Worm (Caenorhabditis elegans) whole organism, young adult: ENCODE data around the gene gcy-32.

Source experiments
- B0019.2 ChIP-seq: fragments of 200-800 bp; sonication (Bioruptor generic); conservative IDR thresholded peaks from 2 replicates; pipeline ENCODE4 v1.3.6; 2022; ENCODE audit warnings: missing genetic modification reagents, missing genetic modification characterization, missing compliant biosample characterization
- C06A6.2 ChIP-seq: fragments of 200-800 bp; sonication (Bioruptor generic); conservative IDR thresholded peaks from 2 replicates; pipeline ENCODE4 v1.3.6; 2022; ENCODE audit warnings: missing genetic modification characterization, missing compliant biosample characterization
- C17E4.6 ChIP-seq: fragments of 200-800 bp; sonication (Bioruptor generic); IDR thresholded peaks from 2 replicates; pipeline ENCODE4 v1.3.6; 2022; ENCODE audit warnings: missing genetic modification reagents, missing genetic modification characterization, missing compliant biosample characterization
- F33H1.4 ChIP-seq: fragments of 200-800 bp; sonication (Bioruptor generic); IDR thresholded peaks from 2 replicates; pipeline ENCODE4 v1.3.6; 2022; ENCODE audit warnings: missing genetic modification reagents, missing genetic modification characterization, missing compliant biosample characterization
- F37B4.10 ChIP-seq: fragments of 200-800 bp; sonication (Bioruptor generic); IDR thresholded peaks from 2 replicates; pipeline ENCODE4 v1.3.6; 2022; ENCODE audit warnings: missing genetic modification characterization, missing compliant biosample characterization
- F57C9.4 ChIP-seq: sonication (generic microtip); optimal IDR thresholded peaks from 2 replicates; lab custom pipeline; 2017; ENCODE audit warnings: mild to moderate bottlenecking, missing genetic modification characterization, missing compliant biosample characterization
- K11D2.4 ChIP-seq: fragments of 200-800 bp; sonication (Bioruptor generic); IDR thresholded peaks from 2 replicates; pipeline ENCODE4 v1.3.6; 2022; ENCODE audit warnings: missing genetic modification reagents, missing genetic modification characterization, missing compliant biosample characterization
- Y56A3A.18 ChIP-seq: fragments of 200-800 bp; sonication (Bioruptor generic); IDR thresholded peaks from 2 replicates; pipeline ENCODE4 v1.3.6; 2022; ENCODE audit warnings: missing genetic modification reagents, missing genetic modification characterization, missing compliant biosample characterization
- Y79H2A.3 ChIP-seq: fragments of 200-800 bp; sonication (Bioruptor generic); conservative IDR thresholded peaks from 2 replicates; pipeline ENCODE4 v1.3.6; 2022; ENCODE audit warnings: missing genetic modification reagents, missing genetic modification characterization, missing compliant biosample characterization
- ZK185.1 ChIP-seq: sonication (generic microtip); optimal IDR thresholded peaks from 2 replicates; lab custom pipeline; 2016; ENCODE audit warnings: mild to moderate bottlenecking, missing genetic modification characterization, missing compliant biosample characterization; ENCODE audit not compliant: poor library complexity, severe bottlenecking
- akir-1 ChIP-seq: fragments of 200-800 bp; sonication (Bioruptor generic); optimal IDR thresholded peaks from 2 replicates; lab custom pipeline; 2018; ENCODE audit warnings: mild to moderate bottlenecking, missing genetic modification characterization, moderate library complexity, missing compliant biosample characterization
- attf-3 ChIP-seq: fragments of 200-800 bp; sonication (Bioruptor generic); conservative IDR thresholded peaks from 2 replicates; pipeline ENCODE4 v1.3.6; 2022; ENCODE audit warnings: missing genetic modification reagents, missing genetic modification characterization, missing compliant biosample characterization
- attf-6 ChIP-seq: fragments of 200-800 bp; sonication (Bioruptor generic); IDR thresholded peaks from 2 replicates; pipeline ENCODE4 v1.3.6; 2022; ENCODE audit warnings: missing genetic modification reagents, missing genetic modification characterization, missing compliant biosample characterization
- bed-1 ChIP-seq: fragments of 200-800 bp; sonication (Bioruptor generic); IDR thresholded peaks from 2 replicates; pipeline ENCODE4 v1.3.6; 2022; ENCODE audit warnings: missing genetic modification reagents, missing genetic modification characterization, missing compliant biosample characterization
- bed-2 ChIP-seq: fragments of 200-800 bp; sonication (Bioruptor generic); IDR thresholded peaks from 2 replicates; pipeline ENCODE4 v1.3.6; 2022; ENCODE audit warnings: missing genetic modification reagents, missing genetic modification characterization, missing compliant biosample characterization
- cebp-1 ChIP-seq, 2 experiments: fragments of 200-800 bp in 1 of 2; sonication (Bioruptor generic) in 1 of 2; sonication (generic microtip) in 1 of 2; IDR thresholded peaks in 1 of 2; optimal IDR thresholded peaks in 1 of 2; 2 replicates each; pipeline versions ENCODE4 v1.3.6 to Lab custom; 2017 to 2022; ENCODE audit warnings: missing compliant biosample characterization in 2 of 2, missing genetic modification characterization in 2 of 2, mild to moderate bottlenecking in 1 of 2, missing genetic modification reagents in 1 of 2, moderate library complexity in 1 of 2
- cebp-2 ChIP-seq: fragments of 200-800 bp; sonication (Bioruptor generic); IDR thresholded peaks from 2 replicates; pipeline ENCODE4 v1.3.6; 2022; ENCODE audit warnings: missing genetic modification characterization, missing compliant biosample characterization
- ceh-40 ChIP-seq: fragments of 200-800 bp; sonication (Bioruptor generic); IDR thresholded peaks from 2 replicates; pipeline ENCODE4 v1.3.6; 2022; ENCODE audit warnings: missing genetic modification characterization, missing compliant biosample characterization
- dpl-1 ChIP-seq: fragments of 150-350 bp; optimal IDR thresholded peaks from 2 replicates; lab custom pipeline; 2014; ENCODE audit warnings: missing biosample characterization, missing genetic modification reagents, missing genetic modification characterization
- ets-4 ChIP-seq: fragments of 200-800 bp; sonication (Bioruptor generic); optimal IDR thresholded peaks from 2 replicates; lab custom pipeline; 2018; ENCODE audit warnings: mild to moderate bottlenecking, missing genetic modification characterization, missing compliant biosample characterization
- hmg-1.2 ChIP-seq: fragments of 200-800 bp; sonication (Bioruptor generic); IDR thresholded peaks from 2 replicates; pipeline ENCODE4 v1.3.6; 2022; ENCODE audit warnings: missing genetic modification reagents, missing genetic modification characterization, missing compliant biosample characterization
- hmg-20 ChIP-seq: fragments of 200-800 bp; sonication (Bioruptor generic); IDR thresholded peaks from 2 replicates; pipeline ENCODE4 v1.3.6; 2022; ENCODE audit warnings: missing genetic modification reagents, missing genetic modification characterization, missing compliant biosample characterization
- hrde-1 ChIP-seq: sonication (generic microtip); optimal IDR thresholded peaks from 2 replicates; lab custom pipeline; 2016; ENCODE audit warnings: missing genetic modification characterization, mild to moderate bottlenecking, missing compliant biosample characterization, moderate library complexity, missing genotype, missing genetic modification reagents, borderline replicate concordance
- hsf-1 ChIP-seq: fragments of 200-800 bp; sonication (Bioruptor generic); IDR thresholded peaks from 2 replicates; pipeline ENCODE4 v1.3.6; 2022; ENCODE audit warnings: missing genetic modification reagents, missing genetic modification characterization, missing compliant biosample characterization
- lag-1 ChIP-seq: fragments of 200-800 bp; sonication (Bioruptor generic); IDR thresholded peaks from 2 replicates; pipeline ENCODE4 v1.3.6; 2022; ENCODE audit warnings: missing genetic modification reagents, missing genetic modification characterization, missing compliant biosample characterization
- let-607 ChIP-seq, 2 experiments: fragments of 200-800 bp in 1 of 2; sonication (Bioruptor generic) in 1 of 2; sonication (generic microtip) in 1 of 2; optimal IDR thresholded peaks; 2 replicates each; lab custom pipeline; 2016 to 2018; ENCODE audit warnings: mild to moderate bottlenecking in 2 of 2, missing compliant biosample characterization in 2 of 2, missing genetic modification characterization in 2 of 2, moderate library complexity in 2 of 2, missing genotype in 1 of 2
- lin-26 ChIP-seq: fragments of 200-800 bp; sonication (Bioruptor generic); IDR thresholded peaks from 2 replicates; pipeline ENCODE4 v1.3.6; 2022; ENCODE audit warnings: missing genetic modification reagents, missing genetic modification characterization, missing compliant biosample characterization
- lin-54 ChIP-seq: fragments of 200-800 bp; sonication (Bioruptor generic); optimal IDR thresholded peaks from 2 replicates; lab custom pipeline; 2018; ENCODE audit warnings: mild to moderate bottlenecking, missing genetic modification characterization, missing compliant biosample characterization
- lir-1 ChIP-seq: fragments of 200-800 bp; sonication (Bioruptor generic); conservative IDR thresholded peaks from 2 replicates; pipeline ENCODE4 v1.3.6; 2022; ENCODE audit warnings: missing genetic modification reagents, missing genetic modification characterization, missing compliant biosample characterization
- mcd-1 ChIP-seq: fragments of 200-800 bp; sonication (Bioruptor generic); IDR thresholded peaks from 2 replicates; pipeline ENCODE4 v1.3.6; 2022; ENCODE audit warnings: missing genetic modification reagents, missing genetic modification characterization, missing compliant biosample characterization
- nfya-2 ChIP-seq: fragments of 200-800 bp; sonication (Bioruptor generic); IDR thresholded peaks from 2 replicates; pipeline ENCODE4 v1.3.6; 2022; ENCODE audit warnings: missing genetic modification reagents, missing genetic modification characterization, missing compliant biosample characterization
- nfyb-1 ChIP-seq: fragments of 200-800 bp; sonication (Bioruptor generic); IDR thresholded peaks from 2 replicates; pipeline ENCODE4 v1.3.6; 2022; ENCODE audit warnings: missing genetic modification reagents, missing genetic modification characterization, missing compliant biosample characterization
- nhr-179 ChIP-seq: sonication (generic microtip); optimal IDR thresholded peaks from 2 replicates; lab custom pipeline; 2016; ENCODE audit warnings: mild to moderate bottlenecking, missing genetic modification characterization, missing compliant biosample characterization
- nhr-80 ChIP-seq: sonication (generic microtip); optimal IDR thresholded peaks from 2 replicates; lab custom pipeline; 2016; ENCODE audit warnings: missing genetic modification characterization, missing compliant biosample characterization
- pbrm-1 ChIP-seq: fragments of 200-800 bp; sonication (Bioruptor generic); IDR thresholded peaks from 2 replicates; pipeline ENCODE4 v1.3.6; 2022; ENCODE audit warnings: missing genetic modification reagents, missing genetic modification characterization, missing compliant biosample characterization
- pha-4 ChIP-seq: fragments of 150-350 bp; sonication (generic microtip); optimal IDR thresholded peaks from 2 replicates; lab custom pipeline; 2014; ENCODE audit warnings: missing biosample characterization, missing genetic modification reagents, missing genetic modification characterization
- sdz-38 ChIP-seq: sonication (generic microtip); optimal IDR thresholded peaks from 2 replicates; lab custom pipeline; 2016; ENCODE audit warnings: missing genotype, missing genetic modification characterization, missing compliant biosample characterization
- sea-2 ChIP-seq: fragments of 200-800 bp; sonication (Bioruptor generic); IDR thresholded peaks from 2 replicates; pipeline ENCODE4 v1.3.6; 2022; ENCODE audit warnings: missing genetic modification characterization, missing compliant biosample characterization
- snpc-1.3 ChIP-seq: sonication (generic microtip); optimal IDR thresholded peaks from 2 replicates; lab custom pipeline; 2017; ENCODE audit warnings: missing genetic modification characterization, mild to moderate bottlenecking, missing compliant biosample characterization, antibody characterized with exemption, moderate library complexity, missing genotype, missing genetic modification reagents; ENCODE audit not compliant: insufficient read depth
- somi-1 ChIP-seq: fragments of 200-800 bp; sonication (Bioruptor generic); optimal IDR thresholded peaks from 2 replicates; lab custom pipeline; 2018; ENCODE audit warnings: mild to moderate bottlenecking, missing genetic modification characterization, missing compliant biosample characterization
- tbp1 ChIP-seq: fragments of 200-800 bp; sonication (Bioruptor generic); optimal IDR thresholded peaks from 2 replicates; lab custom pipeline; 2018; ENCODE audit warnings: mild to moderate bottlenecking, missing genetic modification characterization, missing compliant biosample characterization
- tlf-1 ChIP-seq: fragments of 200-800 bp; sonication (Bioruptor generic); optimal IDR thresholded peaks from 2 replicates; lab custom pipeline; 2018; ENCODE audit warnings: mild to moderate bottlenecking, missing genetic modification characterization, missing compliant biosample characterization
- unc-130 ChIP-seq: sonication (generic microtip); optimal IDR thresholded peaks from 2 replicates; lab custom pipeline; 2016; ENCODE audit warnings: missing genetic modification reagents, missing genetic modification characterization, missing compliant biosample characterization
- ztf-25 ChIP-seq: fragments of 200-800 bp; sonication (Bioruptor generic); IDR thresholded peaks from 2 replicates; pipeline ENCODE4 v1.3.6; 2022; ENCODE audit warnings: missing genetic modification reagents, missing genetic modification characterization, missing compliant biosample characterization
- ztf-26 ChIP-seq: sonication (generic microtip); optimal IDR thresholded peaks from 2 replicates; lab custom pipeline; 2017; ENCODE audit warnings: missing genetic modification characterization, missing compliant biosample characterization
- ztf-28 ChIP-seq: fragments of 200-800 bp; sonication (Bioruptor generic); IDR thresholded peaks from 2 replicates; pipeline ENCODE4 v1.3.6; 2022; ENCODE audit warnings: missing genetic modification reagents, missing genetic modification characterization, missing compliant biosample characterization

Gene gcy-32

DNA sequence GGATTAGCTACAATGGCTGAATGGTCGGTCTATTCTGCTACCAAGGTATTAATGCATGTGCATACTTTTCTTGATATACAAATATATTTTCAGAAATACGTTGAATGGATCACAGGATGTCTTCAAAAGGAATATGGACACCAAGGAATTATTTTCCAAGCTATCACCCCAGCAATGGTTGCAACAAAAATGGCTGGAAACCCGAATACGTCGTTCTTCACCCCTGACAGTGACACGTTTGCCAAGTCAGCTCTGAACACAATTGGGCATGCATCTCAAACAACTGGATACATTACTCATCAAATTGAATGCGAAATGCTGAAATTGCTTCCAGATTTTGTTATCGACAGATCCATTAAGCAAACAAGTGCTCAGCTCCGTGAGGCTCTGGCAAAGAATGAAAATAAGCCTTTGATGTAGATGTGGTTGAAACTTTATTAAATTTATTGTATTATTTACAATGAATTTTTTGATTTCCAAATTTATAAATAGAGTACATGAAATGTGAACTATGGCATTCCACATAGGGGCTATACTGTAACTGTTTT, 7.7 kb downstream of the gcy-32 start (continued):
- peak; percentile 73 for TF ChIP-seq lir-1 (GFP tag; lab: Robert Waterston, UW)
- peak; percentile 71 for TF ChIP-seq tbp1 (GFP tag; lab: Kevin White, UChicago)
- 0 out of 2 replicates have a peak, but pooled peaks have one; percentile 6 for TF ChIP-seq ztf-25
- TF ChIP-seq lag-1 (GFP tag; lab: Robert Waterston, UW) = 0 out of 2 replicates have a peak, but pooled peaks have one; percentile 69
- no peak for TF ChIP-seq sdz-38
- peak; percentile 63 for TF ChIP-seq lin-54
- TF ChIP-seq snpc-1.3 (tag; lab: Kevin White, UChicago) = no peak
- TF ChIP-seq ets-4 (GFP tag; lab: Kevin White, UChicago) = peak; percentile 81
- 0 out of 2 replicates have a peak, but pooled peaks have one; percentile 58 for TF ChIP-seq cebp-2 (GFP tag; lab: Robert Waterston, UW)
- TF ChIP-seq akir-1 (GFP tag; lab: Kevin White, UChicago) = no peak
- peak; percentile 88 for TF ChIP-seq somi-1
- 0 out of 2 replicates have a peak, but pooled peaks have one; percentile 16 for TF ChIP-seq attf-3 (GFP tag; lab: Robert Waterston, UW)
- peak; percentile 64; the same call in 1 of the 2 replicates for TF ChIP-seq Y79H2A.3 (GFP tag; lab: Robert Waterston, UW)
- TF ChIP-seq B0019.2 (GFP tag; lab: Robert Waterston, UW) = no peak; the same call in 1 of the 2 replicates
- TF ChIP-seq tlf-1 (GFP tag; lab: Kevin White, UChicago) = peak; percentile 91
- no peak for TF ChIP-seq nhr-179
- peak; percentile 70 for TF ChIP-seq mcd-1 (GFP tag; lab: Robert Waterston, UW)
- TF ChIP-seq ztf-26 (tag; lab: Kevin White, UChicago) = peak; percentile 86
- no peak for TF ChIP-seq bed-1 (GFP tag; lab: Robert Waterston, UW)
- peak; percentile 56 for TF ChIP-seq hmg-1.2
- peak; percentile 55 for TF ChIP-seq pha-4 (tag; lab: Kevin White, UChicago)
- no peak for TF ChIP-seq hrde-1 (tag; lab: Kevin White, UChicago)
- TF ChIP-seq unc-130 (GFP tag; lab: Kevin White, UChicago) = no peak
- TF ChIP-seq F57C9.4 = peak; percentile 78
- 0 out of 2 replicates have a peak, but pooled peaks have one; percentile 61 for TF ChIP-seq ceh-40 (GFP tag; lab: Robert Waterston, UW)
- peak; percentile 4 to 34 for TF ChIP-seq let-607 (tag; optimal IDR thresholded peaks at IDR 0.05; lab: Kevin White, UChicago)
- peak; percentile 77 for TF ChIP-seq cebp-1 (GFP tag; IDR thresholded peaks at IDR 0.05; lab: Robert Waterston, UW)
- peak; percentile 94 for TF ChIP-seq cebp-1 (tag; optimal IDR thresholded peaks at IDR 0.05; lab: Kevin White, UChicago)
- TF ChIP-seq bed-2 (GFP tag; lab: Robert Waterston, UW) = no peak
- no peak for TF ChIP-seq nfya-2 (GFP tag; lab: Robert Waterston, UW)
- TF ChIP-seq sea-2 (GFP tag; lab: Robert Waterston, UW) = peak; percentile 22; the same call in 1 of the 2 replicates
- peak; percentile 71 for TF ChIP-seq attf-6 (GFP tag; lab: Robert Waterston, UW)
- TF ChIP-seq Y56A3A.18 (GFP tag; lab: Robert Waterston, UW) = peak; percentile 94
- TF ChIP-seq F33H1.4 = no peak; the same call in none of the 2 replicates
- peak; percentile 61; the same call in 1 of the 2 replicates for TF ChIP-seq pbrm-1 (GFP tag; lab: Robert Waterston, UW)
- TF ChIP-seq ztf-28 = 0 out of 2 replicates have a peak, but pooled peaks have one; percentile 75
- peak; percentile 93; the same call in 1 of the 2 replicates for TF ChIP-seq F37B4.10 (GFP tag; lab: Robert Waterston, UW)
- peak; percentile 47 for TF ChIP-seq nhr-80 (tag; lab: Kevin White, UChicago)
- peak; percentile 84 for TF ChIP-seq K11D2.4 (GFP tag; lab: Robert Waterston, UW)
- TF ChIP-seq lin-26 (GFP tag; lab: Robert Waterston, UW) = peak; percentile 91
- peak; percentile 62; the same call in 1 of the 2 replicates for TF ChIP-seq hmg-20
- TF ChIP-seq ZK185.1 (tag; lab: Kevin White, UChicago) = peak; percentile 78
- TF ChIP-seq dpl-1 (GFP tag; lab: Kevin White, UChicago) = no peak
- 0 out of 2 replicates have a peak, but pooled peaks have one; percentile 34 for TF ChIP-seq C17E4.6
- TF ChIP-seq nfyb-1 = peak; percentile 95
- TF ChIP-seq hsf-1 (GFP tag; lab: Robert Waterston, UW) = peak; percentile 65; the same call in 1 of the 2 replicates
- TF ChIP-seq C06A6.2 (GFP tag; lab: Robert Waterston, UW) = peak; percentile 74
